Fruit fly (Drosophila melanogaster) whole organism, embryonic: ENCODE data around the gene Or67b.

Source experiments
- Awh ChIP-seq: fragments of 200-800 bp; sonication (Bioruptor generic); IDR thresholded peaks from 2 replicates; pipeline ENCODE4, ENCODE4 v1.3.6; 2022; ENCODE audit warnings: missing biosample characterization, missing genetic modification characterization
- Bgb ChIP-seq: fragments of 200-800 bp; sonication (Bioruptor generic); IDR thresholded peaks from 2 replicates; pipeline ENCODE4 v1.3.6; 2022; ENCODE audit warnings: missing biosample characterization, missing genetic modification characterization; ENCODE audit not compliant: partially characterized antibody
- CG6765 ChIP-seq: fragments of 200-800 bp; sonication (Bioruptor generic); optimal IDR thresholded peaks from 3 replicates; lab custom pipeline; 2017; ENCODE audit warnings: missing biosample characterization, mild to moderate bottlenecking, missing genetic modification characterization
- CHES-1-like ChIP-seq: fragments of 200-800 bp; sonication (Bioruptor generic); optimal IDR thresholded peaks from 2 replicates; lab custom pipeline; 2016; ENCODE audit warnings: missing biosample characterization, missing genetic modification characterization
- Dref ChIP-seq: fragments of 200-800 bp; sonication (Bioruptor generic); IDR thresholded peaks from 2 replicates; pipeline ENCODE4 v1.3.6; 2022; ENCODE audit warnings: missing biosample characterization, missing genetic modification characterization
- kah ChIP-seq: fragments of 200-800 bp; sonication (Bioruptor generic); optimal IDR thresholded peaks from 2 replicates; lab custom pipeline; 2018; ENCODE audit warnings: missing biosample characterization, mild to moderate bottlenecking, missing genetic modification characterization
- pho ChIP-seq: fragments of 200-800 bp; sonication (Bioruptor generic); optimal IDR thresholded peaks from 2 replicates; lab custom pipeline; 2016; ENCODE audit warnings: missing biosample characterization, missing genetic modification characterization
- usp ChIP-seq: fragments of >200 bp; optimal IDR thresholded peaks from 2 replicates; lab custom pipeline; 2017; ENCODE audit warnings: missing biosample characterization, missing genetic modification characterization

DNA sequence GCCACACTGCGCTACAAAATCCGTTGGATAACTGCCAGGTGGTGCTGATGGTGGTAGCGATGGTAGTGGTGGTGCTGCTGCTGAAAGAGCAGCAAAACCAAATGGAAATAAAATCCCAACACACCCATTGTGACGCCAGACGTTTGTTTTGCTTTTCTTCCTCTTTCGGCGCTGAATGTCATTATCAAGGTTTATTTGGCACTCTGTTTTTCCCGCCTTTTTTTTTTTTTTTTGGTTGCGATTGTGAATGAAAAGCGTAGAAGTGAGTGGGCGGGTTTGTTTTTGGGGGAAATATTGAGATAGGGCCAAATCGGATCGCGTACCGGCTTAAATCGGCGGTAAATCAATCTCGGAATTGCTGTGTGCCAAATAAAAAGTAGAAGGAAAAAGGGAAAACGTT is 48.3 kb upstream of the Or67b start:
- TF ChIP-seq Bgb = no peak
- no peak for TF ChIP-seq CHES-1-like (GFP tag; lab: Kevin White, UChicago)
- TF ChIP-seq Dref (GFP tag; lab: Robert Waterston, UW) = no peak
- no peak for TF ChIP-seq pho (GFP tag; lab: Kevin White, UChicago)
- TF ChIP-seq kah (GFP tag; lab: Kevin White, UChicago) = no peak
- no peak for TF ChIP-seq Awh (GFP tag; lab: Robert Waterston, UW)
- no peak for TF ChIP-seq CG6765 (GFP tag; lab: Kevin White, UChicago)
- TF ChIP-seq usp (GFP tag; lab: Kevin White, UChicago) = no peak
